Worm (Caenorhabditis elegans): Measurements from ENCODE around the gene cest-8.
A peak's percentile ranks its signal among the peaks of the same experiment; 100 is the strongest.

ce11 chrX:12180681-12181080, 38.8 kb upstream of the cest-8 start:
- TF ChIP-seq blmp-1 (tag; optimal IDR thresholded peaks at IDR 0.05) (no peak), ces-1 (GFP tag; optimal IDR thresholded peaks at IDR 0.05) (peak; percentile 63), nhr-237 (tag; optimal IDR thresholded peaks at IDR 0.05) (no peak), snpc-4 (tag; optimal IDR thresholded peaks at IDR 0.05) (no peak), lin-13 (tag; optimal IDR thresholded peaks at IDR 0.05) (no peak), cnd-1 (tag; optimal IDR thresholded peaks at IDR 0.05) (no peak), unc-62 (GFP tag; optimal IDR thresholded peaks at IDR 0.05) (peak; percentile 92), ztf-11 (tag; optimal IDR thresholded peaks at IDR 0.05) (no peak), nhr-76 (tag; optimal IDR thresholded peaks at IDR 0.05) (no peak), elt-1 (tag; optimal IDR thresholded peaks at IDR 0.05; ENCODE audit: borderline replicate concordance, insufficient read depth) (no peak), nhr-28 (tag; optimal IDR thresholded peaks at IDR 0.05) (no peak), lsy-2 (tag; optimal IDR thresholded peaks at IDR 0.05) (no peak), mls-2 (tag; optimal IDR thresholded peaks at IDR 0.05) (no peak)
